Fruit fly (Drosophila melanogaster) whole organism, embryonic: Measurements from ENCODE around the gene Duba.

Experiments
- Aef1 ChIP-seq: fragments of 200-800 bp; sonication (Bioruptor generic); IDR thresholded peaks from 3 replicates; pipeline ENCODE4 v1.3.6; 2022; ENCODE audit warnings: missing biosample characterization, missing genetic modification characterization
- Antp ChIP-seq: fragments of 200-800 bp; sonication (Bioruptor generic); optimal IDR thresholded peaks from 3 replicates; lab custom pipeline; 2016; ENCODE audit warnings: missing biosample characterization, missing genetic modification characterization
- Bgb ChIP-seq: fragments of 200-800 bp; sonication (Bioruptor generic); IDR thresholded peaks from 2 replicates; pipeline ENCODE4 v1.3.6; 2022; ENCODE audit warnings: missing biosample characterization, missing genetic modification characterization; ENCODE audit not compliant: partially characterized antibody
- Bteb2 ChIP-seq: fragments of 200-800 bp; sonication (Bioruptor generic); optimal IDR thresholded peaks from 2 replicates; lab custom pipeline; 2016; ENCODE audit warnings: missing biosample characterization, missing genetic modification characterization
- CG10979 ChIP-seq: fragments of 200-800 bp; sonication (Bioruptor generic); optimal IDR thresholded peaks from 2 replicates; lab custom pipeline; 2018; ENCODE audit warnings: missing biosample characterization, mild to moderate bottlenecking, missing genetic modification characterization, moderate library complexity
- CG11398 ChIP-seq: fragments of 200-800 bp; sonication (Bioruptor generic); optimal IDR thresholded peaks from 2 replicates; lab custom pipeline; 2016; ENCODE audit warnings: missing biosample characterization, missing genetic modification characterization
- CG17361 ChIP-seq: fragments of 200-800 bp; sonication (Bioruptor generic); IDR thresholded peaks from 3 replicates; pipeline ENCODE4 v1.3.6; 2022; ENCODE audit warnings: missing biosample characterization, missing genetic modification characterization
- CG17612 ChIP-seq: fragments of 200-800 bp; sonication (Bioruptor generic); IDR thresholded peaks from 2 replicates; pipeline ENCODE4 v1.3.6; 2022; ENCODE audit warnings: missing biosample characterization, missing genetic modification characterization
- CG17829 ChIP-seq: fragments of 200-800 bp; optimal IDR thresholded peaks from 2 replicates; lab custom pipeline; 2019; ENCODE audit warnings: missing biosample characterization, mild to moderate bottlenecking, missing genetic modification characterization, moderate library complexity
- CG2129 ChIP-seq: fragments of 200-800 bp; sonication (Bioruptor generic); IDR thresholded peaks from 2 replicates; pipeline ENCODE4 v1.3.6; 2022; ENCODE audit warnings: missing biosample characterization, missing genetic modification characterization; ENCODE audit not compliant: partially characterized antibody
- CG30020 ChIP-seq: fragments of 200-800 bp; optimal IDR thresholded peaks from 2 replicates; lab custom pipeline; 2019; ENCODE audit warnings: missing biosample characterization, mild to moderate bottlenecking, missing genetic modification characterization, moderate library complexity
- CG4282 ChIP-seq: fragments of 200-800 bp; sonication (Bioruptor generic); optimal IDR thresholded peaks from 2 replicates; lab custom pipeline; 2016; ENCODE audit warnings: missing biosample characterization, missing genetic modification characterization
- CG43689 ChIP-seq: fragments of 200-800 bp; sonication (Bioruptor generic); IDR thresholded peaks from 2 replicates; pipeline ENCODE4 v1.3.6; 2022; ENCODE audit warnings: missing biosample characterization, missing genetic modification characterization
- CG4854 ChIP-seq: fragments of 200-800 bp; sonication (Bioruptor generic); optimal IDR thresholded peaks from 2 replicates; lab custom pipeline; 2016; ENCODE audit warnings: missing biosample characterization, missing genetic modification characterization, inconsistent platforms
- CG5245 ChIP-seq: fragments of 200-800 bp; sonication (Bioruptor generic); optimal IDR thresholded peaks from 3 replicates; lab custom pipeline; 2016; ENCODE audit warnings: missing biosample characterization, missing genetic modification characterization
- CG7556 ChIP-seq: fragments of 200-800 bp; sonication (Bioruptor generic); optimal IDR thresholded peaks from 2 replicates; lab custom pipeline; 2017; ENCODE audit warnings: missing biosample characterization, mild to moderate bottlenecking, missing genetic modification characterization
- CG7745 ChIP-seq: fragments of 200-800 bp; sonication (Bioruptor generic); optimal IDR thresholded peaks from 2 replicates; lab custom pipeline; 2018; ENCODE audit warnings: missing biosample characterization, mild to moderate bottlenecking, missing genetic modification characterization, moderate library complexity
- CG8089 ChIP-seq: fragments of 200-800 bp; sonication (Bioruptor generic); optimal IDR thresholded peaks from 3 replicates; lab custom pipeline; 2016; ENCODE audit warnings: missing biosample characterization, missing genetic modification characterization
- CG9876 ChIP-seq: fragments of 200-800 bp; sonication (Bioruptor generic); optimal IDR thresholded peaks from 2 replicates; lab custom pipeline; 2016; ENCODE audit warnings: missing biosample characterization, missing genetic modification characterization
- Dll ChIP-seq: fragments of 200-800 bp; sonication (Bioruptor generic); IDR thresholded peaks from 4 replicates; pipeline ENCODE4 v1.3.6; 2022; ENCODE audit warnings: missing biosample characterization, missing genetic modification characterization; ENCODE audit not compliant: partially characterized antibody
- Fer3 ChIP-seq: fragments of 200-800 bp; sonication (Bioruptor generic); optimal IDR thresholded peaks from 2 replicates; lab custom pipeline; 2018; ENCODE audit warnings: missing biosample characterization, mild to moderate bottlenecking, missing genetic modification characterization, moderate library complexity
- Gsc ChIP-seq: fragments of 200-800 bp; sonication (Bioruptor generic); IDR thresholded peaks from 2 replicates; pipeline ENCODE4 v1.3.6; 2022; ENCODE audit warnings: missing biosample characterization, missing genetic modification characterization
- Oli ChIP-seq: fragments of 200-800 bp; sonication (Bioruptor generic); optimal IDR thresholded peaks from 2 replicates; lab custom pipeline; 2018; ENCODE audit warnings: missing biosample characterization, mild to moderate bottlenecking, missing genetic modification characterization, moderate library complexity
- Pdp1 ChIP-seq, 2 experiments: fragments of 200-800 bp; sonication (Bioruptor generic); optimal IDR thresholded peaks; 3 replicates each; lab custom pipeline; 2016; ENCODE audit warnings: missing biosample characterization in 2 of 2, missing genetic modification characterization in 2 of 2, mild to moderate bottlenecking in 1 of 2, moderate library complexity in 1 of 2
- Ravus ChIP-seq: fragments of 200-800 bp; sonication (Bioruptor generic); IDR thresholded peaks from 2 replicates; pipeline ENCODE4 v1.3.6; 2022; ENCODE audit warnings: missing biosample characterization, missing genetic modification characterization
- Rx ChIP-seq: fragments of 200-800 bp; sonication (Bioruptor generic); IDR thresholded peaks from 2 replicates; pipeline ENCODE4 v1.3.6; 2022; ENCODE audit warnings: missing biosample characterization, missing genetic modification characterization
- Side ChIP-seq: fragments of 200-800 bp; sonication (Bioruptor generic); optimal IDR thresholded peaks from 2 replicates; lab custom pipeline; 2016; ENCODE audit warnings: missing biosample characterization, missing genetic modification characterization
- ap ChIP-seq: fragments of 200-800 bp; sonication (Bioruptor generic); IDR thresholded peaks from 2 replicates; pipeline ENCODE4 v1.3.6; 2022; ENCODE audit warnings: missing biosample characterization, missing genetic modification characterization
- bab2 ChIP-seq: fragments of 200-800 bp; sonication (Bioruptor generic); optimal IDR thresholded peaks from 2 replicates; lab custom pipeline; 2016; ENCODE audit warnings: missing biosample characterization, missing genetic modification characterization
- cad ChIP-seq: fragments of >200 bp; optimal IDR thresholded peaks from 2 replicates; lab custom pipeline; 2017; ENCODE audit warnings: missing biosample characterization, missing genetic modification characterization
- croc ChIP-seq: fragments of 200-800 bp; sonication (Bioruptor generic); conservative IDR thresholded peaks from 3 replicates; pipeline ENCODE4 v1.3.6; 2022; ENCODE audit warnings: missing biosample characterization, missing genetic modification characterization
- dm ChIP-seq: fragments of 200-800 bp; sonication (Bioruptor generic); optimal IDR thresholded peaks from 3 replicates; lab custom pipeline; 2016; ENCODE audit warnings: missing biosample characterization, missing genetic modification characterization
- dpn ChIP-seq, 2 experiments: fragments of 200-800 bp; sonication (Bioruptor generic); optimal IDR thresholded peaks; 3 replicates each; lab custom pipeline; 2016; ENCODE audit warnings: missing biosample characterization in 2 of 2, missing genetic modification characterization in 2 of 2
- ewg ChIP-seq: fragments of 200-800 bp; sonication (Bioruptor generic); optimal IDR thresholded peaks from 3 replicates; lab custom pipeline; 2017; ENCODE audit warnings: mild to moderate bottlenecking, missing biosample characterization, missing genetic modification reagents, missing genetic modification characterization
- fd64A ChIP-seq: fragments of 200-800 bp; sonication (Bioruptor generic); optimal IDR thresholded peaks from 3 replicates; lab custom pipeline; 2018; ENCODE audit warnings: missing biosample characterization, mild to moderate bottlenecking, missing genetic modification characterization
- hkb ChIP-seq, 2 experiments: fragments of 200-800 bp in 1 of 2; fragments of >200 bp in 1 of 2; sonication (Bioruptor generic) in 1 of 2; IDR thresholded peaks in 1 of 2; optimal IDR thresholded peaks in 1 of 2; 2 replicates each; pipeline versions ENCODE4 v1.3.6 to Lab custom; 2017 to 2022; ENCODE audit warnings: missing biosample characterization in 1 of 2, missing genetic modification characterization in 1 of 2
- hth ChIP-seq: fragments of >200 bp; optimal IDR thresholded peaks from 2 replicates; lab custom pipeline; 2017; ENCODE audit warnings: inconsistent platforms
- jigr1 ChIP-seq: fragments of 200-800 bp; sonication (Bioruptor generic); IDR thresholded peaks from 3 replicates; pipeline ENCODE4 v1.3.6; 2022; ENCODE audit warnings: missing biosample characterization, missing genetic modification characterization
- kay ChIP-seq: fragments of 200-800 bp; sonication (Bioruptor generic); optimal IDR thresholded peaks from 2 replicates; lab custom pipeline; 2016; ENCODE audit warnings: missing biosample characterization, missing genetic modification characterization
- lab ChIP-seq: fragments of 200-800 bp; sonication (Bioruptor generic); optimal IDR thresholded peaks from 3 replicates; lab custom pipeline; 2017; ENCODE audit warnings: missing biosample characterization, missing genetic modification characterization, mild to moderate bottlenecking, moderate library complexity, missing genetic modification reagents
- lbe ChIP-seq: fragments of 200-800 bp; sonication (Bioruptor generic); optimal IDR thresholded peaks from 2 replicates; lab custom pipeline; 2016; ENCODE audit warnings: missing biosample characterization, mild to moderate bottlenecking, missing genetic modification characterization
- mam ChIP-seq: fragments of 200-800 bp; sonication (Bioruptor generic); optimal IDR thresholded peaks from 3 replicates; lab custom pipeline; 2016; ENCODE audit warnings: missing biosample characterization, missing genetic modification characterization
- seq ChIP-seq: fragments of 200-800 bp; sonication (Bioruptor generic); IDR thresholded peaks from 2 replicates; pipeline ENCODE4 v1.3.6; 2022; ENCODE audit warnings: missing biosample characterization, missing genetic modification characterization
- shn ChIP-seq: fragments of 200-800 bp; sonication (Bioruptor generic); optimal IDR thresholded peaks from 3 replicates; lab custom pipeline; 2016; ENCODE audit warnings: missing biosample characterization, missing genetic modification characterization
- slou ChIP-seq: fragments of 200-800 bp; sonication (Bioruptor generic); optimal IDR thresholded peaks from 3 replicates; lab custom pipeline; 2016; ENCODE audit warnings: missing biosample characterization, missing genetic modification characterization
- so ChIP-seq: fragments of 200-800 bp; sonication (Bioruptor generic); IDR thresholded peaks from 3 replicates; pipeline ENCODE4 v1.3.6; 2022; ENCODE audit warnings: missing biosample characterization, missing genetic modification characterization
- sug ChIP-seq: fragments of 200-800 bp; optimal IDR thresholded peaks from 2 replicates; lab custom pipeline; 2019; ENCODE audit warnings: missing biosample characterization, mild to moderate bottlenecking, missing genetic modification characterization, moderate library complexity
- vvl ChIP-seq: fragments of 200-800 bp; sonication (Bioruptor generic); IDR thresholded peaks from 2 replicates; pipeline ENCODE4 v1.3.6; 2022; ENCODE audit warnings: missing biosample characterization, missing genetic modification characterization
- wek ChIP-seq: fragments of 200-800 bp; sonication (Bioruptor generic); optimal IDR thresholded peaks from 3 replicates; lab custom pipeline; 2018; ENCODE audit warnings: missing biosample characterization, mild to moderate bottlenecking, missing genetic modification characterization, moderate library complexity
- yki ChIP-seq: fragments of >200 bp; optimal IDR thresholded peaks from 3 replicates; lab custom pipeline; 2018

Gene Duba

DNA sequence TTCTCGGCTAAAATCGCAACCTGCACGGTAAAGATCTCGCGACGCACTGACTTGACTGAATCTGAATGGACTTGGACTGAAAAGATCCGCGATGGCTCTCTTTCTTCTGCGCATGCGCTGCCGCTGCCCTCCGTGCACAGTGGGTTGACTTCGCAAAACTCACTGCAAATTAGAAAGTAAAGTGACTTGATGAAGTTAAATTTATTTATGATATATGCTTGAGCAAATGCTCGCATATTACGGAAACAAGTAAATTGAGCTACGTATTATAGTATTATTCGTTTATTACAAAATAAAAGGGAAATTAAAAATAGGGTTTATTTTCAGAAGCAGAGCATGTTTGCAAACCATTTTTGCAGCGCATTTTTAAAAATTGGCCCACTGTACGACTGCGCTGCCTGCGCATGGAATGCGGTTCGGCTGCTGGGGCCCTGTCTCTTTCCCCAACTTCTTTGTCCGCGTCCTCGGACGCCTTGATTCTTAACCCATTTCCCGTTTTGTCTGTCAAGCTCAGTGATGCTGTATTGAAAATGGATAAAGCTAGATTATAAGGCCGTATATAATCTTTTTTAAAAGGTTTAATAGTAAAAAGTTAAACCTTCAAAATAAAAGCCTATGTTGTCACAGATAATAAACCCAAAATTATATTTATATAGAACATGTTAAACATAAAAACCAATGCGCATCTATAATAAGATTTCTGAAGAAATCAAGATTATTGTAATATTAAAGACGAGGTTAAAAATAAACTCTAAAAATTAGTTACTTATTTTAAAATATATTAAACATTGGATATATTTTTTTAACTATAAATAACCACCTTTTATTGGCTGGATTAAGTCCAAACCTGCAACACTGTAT, 21.3 kb downstream of the Duba start, which contains the start of gene rt (continued):
- TF ChIP-seq Pdp1 (GFP tag; optimal IDR thresholded peaks at IDR 0.05; lab: Kevin White, UChicago) (peak; percentile 1 to 14), fd64A (GFP tag; lab: Kevin White, UChicago) (peak; percentile 24), cad (GFP tag; lab: Kevin White, UChicago) (no peak), shn (GFP tag; lab: Kevin White, UChicago) (no peak), dm (no peak), CG17612 (no peak), kay (GFP tag; lab: Kevin White, UChicago) (no peak), wek (no peak), CG7745 (no peak), Bgb (no peak), CG4282 (GFP tag; lab: Kevin White, UChicago) (no peak), CG43689 (GFP tag; lab: Robert Waterston, UW) (no peak), ap (GFP tag; lab: Robert Waterston, UW) (no peak), ewg (GFP tag; lab: Kevin White, UChicago) (peak; percentile 72), Fer3 (tag; lab: Kevin White, UChicago) (peak; percentile 22), Side (no peak), sug (tag; lab: Kevin White, UChicago) (no peak), Antp (GFP tag; lab: Kevin White, UChicago) (no peak), CG9876 (GFP tag; lab: Kevin White, UChicago) (no peak), jigr1 (peak; percentile 49; the same call in 1 of the 3 replicates), CG11398 (GFP tag; lab: Kevin White, UChicago) (no peak), mam (GFP tag; lab: Kevin White, UChicago) (no peak), CG8089 (GFP tag; lab: Kevin White, UChicago) (no peak), CG17829 (tag; lab: Kevin White, UChicago) (peak; percentile 73), Bteb2 (GFP tag; lab: Kevin White, UChicago) (no peak), Rx (GFP tag; lab: Robert Waterston, UW) (no peak; the same call in 1 of the 2 replicates), Oli (tag; lab: Kevin White, UChicago) (peak; percentile 66), lbe (GFP tag; lab: Kevin White, UChicago) (peak; percentile 26), bab2 (GFP tag; lab: Kevin White, UChicago) (peak; percentile 14), slou (no peak), croc (GFP tag; lab: Robert Waterston, UW) (peak; percentile 62), CG17361 (GFP tag; lab: Robert Waterston, UW) (peak; percentile 68), vvl (GFP tag; lab: Robert Waterston, UW) (no peak), hkb (optimal IDR thresholded peaks at IDR 0.05; lab: Kevin White, UChicago) (no peak), hkb (GFP tag; IDR thresholded peaks at IDR 0.05; lab: Robert Waterston, UW) (peak; percentile 70), yki (no peak), dpn (GFP tag; optimal IDR thresholded peaks at IDR 0.05; lab: Kevin White, UChicago) (peak in 1 of 2 experiments; percentile 40), CG10979 (tag; lab: Kevin White, UChicago) (peak; percentile 81), hth (lab: Kevin White, UChicago) (no peak), CG2129 (GFP tag; lab: Robert Waterston, UW) (no peak), Aef1 (GFP tag; lab: Robert Waterston, UW) (no peak), seq (GFP tag; lab: Robert Waterston, UW) (no peak), Gsc (GFP tag; lab: Robert Waterston, UW) (no peak; the same call in 1 of the 2 replicates), CG4854 (GFP tag; lab: Kevin White, UChicago) (peak; percentile 4), CG30020 (tag; lab: Kevin White, UChicago) (peak; percentile 39), so (no peak), lab (GFP tag; lab: Kevin White, UChicago) (peak; percentile 15), CG7556 (GFP tag; lab: Kevin White, UChicago) (peak; percentile 58), CG5245 (no peak), Dll (GFP tag; lab: Robert Waterston, UW) (no peak), Ravus (GFP tag; lab: Robert Waterston, UW) (no peak)
